Fruit fly (Drosophila melanogaster) whole organism, wandering third instar larva: Measurements from ENCODE around the gene CG5388.

Source experiments
- Abd-B ChIP-seq: fragments of >200 bp; optimal IDR thresholded peaks from 2 replicates; lab custom pipeline; 2017; ENCODE audit warnings: missing biosample characterization, missing genetic modification characterization
- CrebA ChIP-seq: fragments of 200-800 bp; sonication (Bioruptor generic); optimal IDR thresholded peaks from 2 replicates; lab custom pipeline; 2016; ENCODE audit warnings: missing biosample characterization, mild to moderate bottlenecking, missing genetic modification characterization, borderline replicate concordance
- Dfd ChIP-seq: fragments of >200 bp; optimal IDR thresholded peaks from 2 replicates; lab custom pipeline; 2017; ENCODE audit warnings: missing biosample characterization, missing genetic modification characterization
- lola ChIP-seq: fragments of >200 bp; optimal IDR thresholded peaks from 2 replicates; lab custom pipeline; 2017; ENCODE audit warnings: missing biosample characterization, missing genetic modification characterization
- pan ChIP-seq: fragments of >200 bp; optimal IDR thresholded peaks from 2 replicates; lab custom pipeline; 2017
- tai ChIP-seq: sonication (Bioruptor generic); optimal IDR thresholded peaks from 2 replicates; lab custom pipeline; 2016; ENCODE audit warnings: missing biosample characterization, missing genetic modification characterization
- usp ChIP-seq: fragments of >200 bp; optimal IDR thresholded peaks from 2 replicates; lab custom pipeline; 2017; ENCODE audit warnings: missing biosample characterization, missing genetic modification characterization

DNA sequence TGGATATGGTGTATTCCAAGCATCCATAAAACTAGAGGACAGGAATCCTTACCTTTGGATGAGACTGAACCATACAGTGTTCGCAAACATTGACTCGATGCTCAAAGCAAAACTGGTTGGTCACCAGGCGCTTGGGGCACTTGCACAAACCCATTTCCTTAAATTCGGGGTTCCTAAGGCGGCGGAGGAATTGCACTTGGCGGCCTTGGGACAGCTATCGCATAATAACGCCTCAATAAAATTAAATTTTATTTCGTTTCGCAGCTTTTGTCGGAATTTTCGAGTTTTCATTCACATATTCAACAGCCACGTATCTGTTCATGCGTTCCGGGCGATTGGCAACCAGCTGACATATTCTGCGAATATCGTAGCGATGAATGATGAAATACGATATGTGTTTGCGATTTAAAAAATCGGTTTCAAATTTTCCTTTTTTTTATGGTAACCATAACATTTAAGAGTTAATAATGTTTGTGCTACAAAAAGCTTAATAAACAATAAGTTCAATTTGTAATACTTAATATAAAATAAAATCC, 25.6 kb upstream of the CG5388 start, which contains the start of gene CG5382:
- TF ChIP-seq pan (no peak), Abd-B (no peak), Dfd (no peak), usp (GFP tag; lab: Kevin White, UChicago) (no peak), tai (no peak), lola (GFP tag; lab: Kevin White, UChicago) (no peak), CrebA (GFP tag; lab: Kevin White, UChicago) (no peak)
